Fruit fly (Drosophila melanogaster): ENCODE measurements around the gene stg.

- no peak for TF ChIP-seq CG8478 (optimal IDR thresholded peaks at IDR 0.05)
- no peak for TF ChIP-seq CTCF (optimal IDR thresholded peaks at IDR 0.05)
Measured at dm6 chr3R:29268062-29268461, 12.5 kb upstream of the stg start.

Data from S2 (cell line).